Worm (Caenorhabditis elegans): ENCODE results near the gene fbxb-5.

DNA sequence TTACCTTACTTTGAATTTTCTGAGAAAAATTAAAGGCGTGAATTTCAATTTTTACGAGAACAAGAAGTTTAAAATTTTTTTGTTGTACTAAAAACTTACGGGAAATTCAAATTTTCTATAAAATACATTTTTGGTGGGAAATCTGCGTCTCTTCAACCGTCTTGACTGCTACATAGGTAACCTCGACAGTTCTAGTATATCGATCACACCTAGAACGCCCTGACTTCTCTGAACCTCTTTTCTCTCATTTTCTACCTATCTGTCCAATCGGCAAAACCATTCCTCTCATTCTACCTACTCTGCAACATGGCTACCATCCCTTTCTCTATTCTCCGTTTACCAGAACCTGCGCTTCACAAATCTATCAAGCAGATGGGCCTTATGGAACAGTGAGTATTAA lies 38.6 kb downstream of the fbxb-5 start, which contains the start of gene fbxb-25:
- TF ChIP-seq snpc-4 (tag; optimal IDR thresholded peaks at IDR 0.05), result no peak
- TF ChIP-seq unc-39 (tag; optimal IDR thresholded peaks at IDR 0.05), result no peak
- no peak for TF ChIP-seq ham-2 (GFP tag; optimal IDR thresholded peaks at IDR 0.05)
- TF ChIP-seq nhr-12 (tag; optimal IDR thresholded peaks at IDR 0.05), result no peak
- TF ChIP-seq pha-4 (tag; optimal IDR thresholded peaks at IDR 0.05), result no peak
- no peak for TF ChIP-seq unc-62 (GFP tag; optimal IDR thresholded peaks at IDR 0.05)
- TF ChIP-seq cnd-1 (tag; optimal IDR thresholded peaks at IDR 0.05), result no peak
- TF ChIP-seq ces-1 (GFP tag; optimal IDR thresholded peaks at IDR 0.05), result no peak
- no peak for TF ChIP-seq lsy-2 (tag; optimal IDR thresholded peaks at IDR 0.05)
- TF ChIP-seq nhr-76 (tag; optimal IDR thresholded peaks at IDR 0.05), result no peak

Data from whole organism, mixed stage, embryonic.